Fruit fly (Drosophila melanogaster): ENCODE data around the gene CG5001.
A peak's percentile ranks its signal among the peaks of the same experiment; 100 is the strongest.

CG5001 gene

DNA sequence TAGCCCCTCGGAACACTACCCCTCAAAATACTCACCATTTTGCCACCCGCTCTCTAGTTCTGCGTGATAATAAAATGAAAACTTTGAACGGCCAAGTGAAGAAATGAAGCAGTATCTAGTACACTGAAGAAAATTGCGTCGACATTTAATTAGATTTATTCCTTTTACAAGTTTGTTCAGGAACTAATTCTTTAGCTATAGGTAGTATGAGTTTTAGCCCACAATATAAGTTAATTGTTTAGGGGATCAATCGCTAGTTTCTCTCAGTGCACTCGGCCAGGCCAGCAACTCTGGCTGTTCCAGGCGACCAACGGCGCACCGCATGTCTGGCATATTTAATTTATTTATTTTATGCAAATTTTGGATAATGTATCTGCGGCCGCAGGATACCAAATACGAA is 45.1 kb downstream of the CG5001 start (continued):
- TF ChIP-seq CG42726 (GFP tag; IDR thresholded peaks at IDR 0.05; ENCODE audit: partially characterized antibody): no peak
- no peak for TF ChIP-seq chn (GFP tag; optimal IDR thresholded peaks at IDR 0.05)
- TF ChIP-seq stwl (tag; optimal IDR thresholded peaks at IDR 0.05): no peak
- TF ChIP-seq scrt (GFP tag; optimal IDR thresholded peaks at IDR 0.05): peak; percentile 10
- TF ChIP-seq CG5245 (GFP tag; optimal IDR thresholded peaks at IDR 0.05): no peak
- TF ChIP-seq aop (GFP tag; IDR thresholded peaks at IDR 0.05): no peak
- TF ChIP-seq CG6765 (GFP tag; optimal IDR thresholded peaks at IDR 0.05): no peak
- TF ChIP-seq dmrt99B (tag; optimal IDR thresholded peaks at IDR 0.05): peak; percentile 59
- TF ChIP-seq tup (GFP tag; optimal IDR thresholded peaks at IDR 0.05): no peak
- no peak for TF ChIP-seq luna (GFP tag; optimal IDR thresholded peaks at IDR 0.05)
- no peak for TF ChIP-seq sqz (GFP tag; optimal IDR thresholded peaks at IDR 0.05)
- no peak for TF ChIP-seq dan (GFP tag; IDR thresholded peaks at IDR 0.05)
- TF ChIP-seq psq (GFP tag; optimal IDR thresholded peaks at IDR 0.05): no peak
- TF ChIP-seq CG12219 (GFP tag; optimal IDR thresholded peaks at IDR 0.05): peak; percentile 32
- TF ChIP-seq CG1603 (tag; optimal IDR thresholded peaks at IDR 0.05): peak; percentile 44
- TF ChIP-seq Atf6 (GFP tag; IDR thresholded peaks at IDR 0.05): peak; percentile 51
- TF ChIP-seq CG8281 (tag; optimal IDR thresholded peaks at IDR 0.05): no peak
- no peak for TF ChIP-seq CG4328 (GFP tag; optimal IDR thresholded peaks at IDR 0.05)
- TF ChIP-seq CG9609 (GFP tag; optimal IDR thresholded peaks at IDR 0.05): no peak
- no peak for TF ChIP-seq D19B (GFP tag; optimal IDR thresholded peaks at IDR 0.05)
- no peak for TF ChIP-seq CG10274 (GFP tag; optimal IDR thresholded peaks at IDR 0.05)
- TF ChIP-seq sob (GFP tag; IDR thresholded peaks at IDR 0.05): 0 out of 2 replicates have a peak, but pooled peaks have one; percentile 14
- TF ChIP-seq ac (GFP tag; optimal IDR thresholded peaks at IDR 0.05): no peak
- no peak for TF ChIP-seq Mrtf (GFP tag; IDR thresholded peaks at IDR 0.05)
- no peak for TF ChIP-seq CG4617 (GFP tag; optimal IDR thresholded peaks at IDR 0.05; ENCODE audit: borderline replicate concordance)
- TF ChIP-seq CG8478 (optimal IDR thresholded peaks at IDR 0.05): no peak
- no peak for TF ChIP-seq Doc2 (GFP tag; IDR thresholded peaks at IDR 0.05)
- TF ChIP-seq Hr3 (GFP tag; optimal IDR thresholded peaks at IDR 0.05): no peak
- TF ChIP-seq CG12071 (GFP tag; optimal IDR thresholded peaks at IDR 0.05): no peak
- TF ChIP-seq ara (GFP tag; IDR thresholded peaks at IDR 0.05): no peak
- TF ChIP-seq vvl (GFP tag; IDR thresholded peaks at IDR 0.05): peak; percentile 47; the same call in 1 of the 2 replicates
- no peak for TF ChIP-seq prd (optimal IDR thresholded peaks at IDR 0.05)
- peak; percentile 47; the same call in 1 of the 3 replicates for TF ChIP-seq prd (GFP tag; IDR thresholded peaks at IDR 0.05)
- no peak for TF ChIP-seq CG4820 (GFP tag; optimal IDR thresholded peaks at IDR 0.05)
- TF ChIP-seq Dip2 (GFP tag; IDR thresholded peaks at IDR 0.05): no peak
- TF ChIP-seq HLH54F (GFP tag; optimal IDR thresholded peaks at IDR 0.05): no peak
- peak; percentile 59 for TF ChIP-seq CG11504 (tag; optimal IDR thresholded peaks at IDR 0.05)
- no peak; the same call in 2 of the 3 replicates for TF ChIP-seq CG2889 (GFP tag; IDR thresholded peaks at IDR 0.05)
- TF ChIP-seq nmo (GFP tag; optimal IDR thresholded peaks at IDR 0.05): peak; percentile 18
- TF ChIP-seq Dbx (GFP tag; IDR thresholded peaks at IDR 0.05): no peak
- TF ChIP-seq sens (GFP tag): peak; percentile 75
- TF ChIP-seq knrl (GFP tag; IDR thresholded peaks at IDR 0.05; ENCODE audit: partially characterized antibody): no peak
- peak; percentile 54 for TF ChIP-seq CG18599 (GFP tag; optimal IDR thresholded peaks at IDR 0.05)
- TF ChIP-seq Sin3A (optimal IDR thresholded peaks at IDR 0.05): no peak
- 0 out of 2 replicates have a peak, but pooled peaks have one; percentile 7 for TF ChIP-seq CG14014 (GFP tag; IDR thresholded peaks at IDR 0.05)
- no peak for TF ChIP-seq CG13894 (tag; optimal IDR thresholded peaks at IDR 0.05)
- peak; percentile 46 for TF ChIP-seq Sox102F (GFP tag; optimal IDR thresholded peaks at IDR 0.05)
- no peak for TF ChIP-seq pan (optimal IDR thresholded peaks at IDR 0.05)
- no peak for TF ChIP-seq pan (GFP tag; optimal IDR thresholded peaks at IDR 0.05 in 1 of 2, IDR thresholded peaks at IDR 0.05 in 1 of 2)
- TF ChIP-seq TFAM (GFP tag; optimal IDR thresholded peaks at IDR 0.05): no peak
- peak; percentile 57 for TF ChIP-seq Hmr (GFP tag; optimal IDR thresholded peaks at IDR 0.05)
- no peak for TF ChIP-seq NC2α (GFP tag; optimal IDR thresholded peaks at IDR 0.05)
- TF ChIP-seq gcm2 (GFP tag; optimal IDR thresholded peaks at IDR 0.05): no peak

Data from whole organism, embryonic.